Fruit fly (Drosophila melanogaster) S2 (cell line): ENCODE results near the gene X11Lbeta.

Experiments used
- CG8478 ChIP-seq: fragments of >200 bp; optimal IDR thresholded peaks from 2 replicates; lab custom pipeline; 2018
- CTCF ChIP-seq, 2 experiments: fragments of >200 bp; optimal IDR thresholded peaks; 2 replicates each; lab custom pipeline; 2018

DNA sequence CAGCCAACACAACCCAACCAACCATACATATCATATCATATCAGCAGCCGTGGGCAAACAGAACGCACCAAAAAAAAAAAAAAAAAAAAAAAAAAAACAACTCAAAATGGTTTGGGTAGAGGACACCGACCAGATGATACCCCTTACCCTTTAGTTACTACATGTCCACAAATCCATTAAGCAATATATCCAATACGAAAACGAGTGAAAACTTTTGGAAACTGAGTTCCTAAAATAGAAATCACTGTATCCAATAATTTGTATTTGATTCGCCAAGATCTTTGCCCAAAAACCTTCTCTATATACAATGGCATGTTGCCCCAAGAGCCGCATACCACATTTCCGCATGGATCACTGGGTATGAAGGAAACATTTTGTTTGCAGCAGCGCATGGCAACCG is 46.1 kb upstream of the X11Lbeta start:
- TF ChIP-seq CG8478 (no peak), CTCF (optimal IDR thresholded peaks at IDR 0.05; lab: Kevin White, UChicago) (no peak)
